Worm (Caenorhabditis elegans): Measurements from ENCODE around the gene sri-48.
A peak's percentile ranks its signal among the peaks of the same experiment; 100 is the strongest.

The sri-48 gene

ce11 chrII:3241842-3242241, 40.7 kb upstream of the sri-48 start:
- TF ChIP-seq nhr-28 (tag; optimal IDR thresholded peaks at IDR 0.05): peak; percentile 0
- no peak for TF ChIP-seq fkh-10 (GFP tag; optimal IDR thresholded peaks at IDR 0.05)
- TF ChIP-seq F49E8.2 (tag; optimal IDR thresholded peaks at IDR 0.05; ENCODE audit: borderline replicate concordance): no peak

ce11 chrII:3240207-3240606, 39.1 kb upstream of the sri-48 start, which contains the start of gene C17F4.3:
Gene C17F4.3, plus strand, starts transcription at chrII:3240507.
- TF ChIP-seq T20F7.1 (GFP tag; optimal IDR thresholded peaks at IDR 0.05) (no peak), unc-62 (GFP tag; optimal IDR thresholded peaks at IDR 0.05 in 1 of 2) (peak in 1 of 2 experiments; percentile 70), unc-62 (tag; optimal IDR thresholded peaks at IDR 0.05) (no peak)

ce11 chrII:3237038-3237521, 35.9 kb upstream of the sri-48 start, which contains the start of the genes srz-67 and C17F4.11:
Gene srz-67, minus strand, starts transcription at chrII:3237138.
Gene C17F4.11, plus strand, starts transcription at chrII:3237471.
- TF ChIP-seq nhr-111 (GFP tag; optimal IDR thresholded peaks at IDR 0.05) (no peak), unc-62 (GFP tag; optimal IDR thresholded peaks at IDR 0.05 in 1 of 2) (peak in 1 of 2 experiments; percentile 2), unc-62 (tag; optimal IDR thresholded peaks at IDR 0.05) (no peak), ctbp-1 (GFP tag; IDR thresholded peaks at IDR 0.05) (no peak), ceh-28 (tag; optimal IDR thresholded peaks at IDR 0.05) (no peak), ztf-11 (tag; optimal IDR thresholded peaks at IDR 0.05) (no peak), mdl-1 (tag; optimal IDR thresholded peaks at IDR 0.05) (no peak), madf-9 (GFP tag; conservative IDR thresholded peaks at IDR 0.05) (no peak)

ce11 chrII:3234725-3235124, 33.6 kb upstream of the sri-48 start, which contains the start of gene C17F4.8:
Gene C17F4.8, minus strand, starts transcription at chrII:3234825.
- no peak for TF ChIP-seq duxl-1 (tag; optimal IDR thresholded peaks at IDR 0.05; ENCODE audit: poor library complexity)
- no peak for TF ChIP-seq mxl-3 (GFP tag; optimal IDR thresholded peaks at IDR 0.05)
- no peak for TF ChIP-seq nhr-28 (tag; optimal IDR thresholded peaks at IDR 0.05)
- no peak for TF ChIP-seq cey-2 (tag; optimal IDR thresholded peaks at IDR 0.05; ENCODE audit: borderline replicate concordance, insufficient read depth)
- TF ChIP-seq tra-1 (GFP tag; IDR thresholded peaks at IDR 0.05): no peak
- TF ChIP-seq unc-39 (tag; optimal IDR thresholded peaks at IDR 0.05): no peak
- no peak for TF ChIP-seq gei-8 (GFP tag; optimal IDR thresholded peaks at IDR 0.05)
- no peak for TF ChIP-seq zfp-3 (GFP tag; conservative IDR thresholded peaks at IDR 0.05)
- no peak for TF ChIP-seq aha-1 (tag)
- no peak for TF ChIP-seq ceh-44 (GFP tag; IDR thresholded peaks at IDR 0.05)
- no peak for TF ChIP-seq lin-38 (GFP tag; IDR thresholded peaks at IDR 0.05)
- no peak for TF ChIP-seq Y48G9A.11 (GFP tag; IDR thresholded peaks at IDR 0.05)
- TF ChIP-seq spr-1 (tag; optimal IDR thresholded peaks at IDR 0.05): no peak
- TF ChIP-seq fos-1 (tag; optimal IDR thresholded peaks at IDR 0.05): no peak
- TF ChIP-seq pqm-1 (tag; optimal IDR thresholded peaks at IDR 0.05): no peak

ce11 chrII:3230422-3230821, 29.3 kb upstream of the sri-48 start, which contains the start of gene srh-297:
Gene srh-297, minus strand, starts transcription at chrII:3230522.
- no peak for TF ChIP-seq lin-1 (GFP tag; IDR thresholded peaks at IDR 0.05)
- TF ChIP-seq F26F4.8 (GFP tag; conservative IDR thresholded peaks at IDR 0.05): no peak
- no peak for TF ChIP-seq aly-2 (tag; optimal IDR thresholded peaks at IDR 0.05)

ce11 chrII:3225780-3226179, 24.6 kb upstream of the sri-48 start, which contains the start of gene ZC239.17:
Gene ZC239.17, minus strand, starts transcription at chrII:3225880.
- TF ChIP-seq daf-8 (GFP tag; IDR thresholded peaks at IDR 0.05) (no peak), madf-9 (GFP tag; conservative IDR thresholded peaks at IDR 0.05) (no peak), nhr-25 (tag; optimal IDR thresholded peaks at IDR 0.05; ENCODE audit: borderline replicate concordance, insufficient read depth) (no peak), nhr-41 (GFP tag; IDR thresholded peaks at IDR 0.05) (no peak)

Measured in whole organism, L4 larva.